Worm (Caenorhabditis elegans): ENCODE data around the gene dyc-1.

The dyc-1 gene

ce11 chrX:14056527-14056926, 7.2 kb downstream of the dyc-1 start:
- TF ChIP-seq hlh-8 (tag; optimal IDR thresholded peaks at IDR 0.05) (no peak), unc-3 (GFP tag; conservative IDR thresholded peaks at IDR 0.05) (no peak), unc-3 (tag; optimal IDR thresholded peaks at IDR 0.05) (no peak), elt-2 (tag; optimal IDR thresholded peaks at IDR 0.05) (no peak), hlh-30 (tag; optimal IDR thresholded peaks at IDR 0.05; ENCODE audit: insufficient read depth) (no peak), nhr-11 (tag; optimal IDR thresholded peaks at IDR 0.05) (no peak), gmeb-2 (tag; optimal IDR thresholded peaks at IDR 0.05) (no peak), unc-55 (GFP tag; optimal IDR thresholded peaks at IDR 0.05) (peak; percentile 85), fkh-6 (tag; optimal IDR thresholded peaks at IDR 0.05) (no peak), mec-3 (tag; optimal IDR thresholded peaks at IDR 0.05; ENCODE audit: borderline replicate concordance) (no peak), Y22D7AL.16 (tag; optimal IDR thresholded peaks at IDR 0.05) (no peak), fkh-10 (GFP tag; optimal IDR thresholded peaks at IDR 0.05) (no peak), K02D7.2 (tag; optimal IDR thresholded peaks at IDR 0.05) (no peak), ceh-22 (tag; optimal IDR thresholded peaks at IDR 0.05) (no peak), pros-1 (tag; optimal IDR thresholded peaks at IDR 0.05) (no peak), ceh-18 (tag; optimal IDR thresholded peaks at IDR 0.05) (peak; percentile 12)

- no peak for TF ChIP-seq fax-1 (tag; optimal IDR thresholded peaks at IDR 0.05)
- no peak for TF ChIP-seq tbx-2 (tag; optimal IDR thresholded peaks at IDR 0.05)
- TF ChIP-seq hlh-15 (tag; optimal IDR thresholded peaks at IDR 0.05) = no peak
- no peak for TF ChIP-seq ets-4 (tag; optimal IDR thresholded peaks at IDR 0.05)
- no peak for TF ChIP-seq che-1 (tag; optimal IDR thresholded peaks at IDR 0.05)
- no peak for TF ChIP-seq ceh-22 (tag; optimal IDR thresholded peaks at IDR 0.05)
- no peak for TF ChIP-seq Y22D7AL.16 (tag; optimal IDR thresholded peaks at IDR 0.05)
- no peak for TF ChIP-seq sox-4 (tag; optimal IDR thresholded peaks at IDR 0.05)
- TF ChIP-seq madf-2 (tag; optimal IDR thresholded peaks at IDR 0.05) = no peak
- TF ChIP-seq npax-4 (tag; optimal IDR thresholded peaks at IDR 0.05) = no peak
- TF ChIP-seq syd-9 (tag; optimal IDR thresholded peaks at IDR 0.05) = no peak
- no peak for TF ChIP-seq tbx-7 (tag; optimal IDR thresholded peaks at IDR 0.05)
Observed at ce11 chrX:14062771-14063170, 13.4 kb downstream of the dyc-1 start.

- TF ChIP-seq Y22D7AL.16 (tag; optimal IDR thresholded peaks at IDR 0.05) = peak; percentile 88
- peak; percentile 86 for TF ChIP-seq K09A11.1 (tag; optimal IDR thresholded peaks at IDR 0.05; ENCODE audit: insufficient read depth)
- TF ChIP-seq ets-4 (tag; optimal IDR thresholded peaks at IDR 0.05) = peak; percentile 46
- TF ChIP-seq fax-1 (tag; optimal IDR thresholded peaks at IDR 0.05) = peak; percentile 90
- TF ChIP-seq lin-11 (tag; optimal IDR thresholded peaks at IDR 0.05) = peak; percentile 91
- TF ChIP-seq ceh-9 (tag; optimal IDR thresholded peaks at IDR 0.05) = peak; percentile 94
- TF ChIP-seq pros-1 (tag; optimal IDR thresholded peaks at IDR 0.05) = peak; percentile 50
- TF ChIP-seq ceh-45 (GFP tag; IDR thresholded peaks at IDR 0.05) = peak; percentile 89
- TF ChIP-seq lim-6 (tag; optimal IDR thresholded peaks at IDR 0.05) = peak; percentile 88
- peak; percentile 98 for TF ChIP-seq elt-2 (tag; optimal IDR thresholded peaks at IDR 0.05)
- TF ChIP-seq ref-2 (tag; optimal IDR thresholded peaks at IDR 0.05) = peak; percentile 93
- TF ChIP-seq C38D4.7 (GFP tag; optimal IDR thresholded peaks at IDR 0.05) = peak; percentile 90
- TF ChIP-seq pqm-1 (tag; optimal IDR thresholded peaks at IDR 0.05) = peak; percentile 90
- TF ChIP-seq ceh-48 (tag; optimal IDR thresholded peaks at IDR 0.05) = peak; percentile 85
- TF ChIP-seq hlh-6 (tag; optimal IDR thresholded peaks at IDR 0.05) = peak; percentile 96
- TF ChIP-seq ceh-2 (tag; optimal IDR thresholded peaks at IDR 0.05) = peak; percentile 82
- TF ChIP-seq sdc-2 (tag; optimal IDR thresholded peaks at IDR 0.05) = peak; percentile 91
- TF ChIP-seq C08G9.2 (tag; optimal IDR thresholded peaks at IDR 0.05) = peak; percentile 84
- TF ChIP-seq sox-2 (GFP tag; IDR thresholded peaks at IDR 0.05) = peak; percentile 94
- peak; percentile 90 for TF ChIP-seq sox-4 (tag; optimal IDR thresholded peaks at IDR 0.05)
- TF ChIP-seq ztf-16 (tag; optimal IDR thresholded peaks at IDR 0.05) = peak; percentile 89
- TF ChIP-seq ceh-24 (tag; optimal IDR thresholded peaks at IDR 0.05) = peak; percentile 77
- peak; percentile 95 for TF ChIP-seq madf-2 (tag; optimal IDR thresholded peaks at IDR 0.05)
- peak; percentile 90 for TF ChIP-seq unc-86 (tag; optimal IDR thresholded peaks at IDR 0.05)
- TF ChIP-seq nhr-11 (tag; optimal IDR thresholded peaks at IDR 0.05) = no peak
- TF ChIP-seq gmeb-2 (tag; optimal IDR thresholded peaks at IDR 0.05) = peak; percentile 89
- peak; percentile 91 for TF ChIP-seq syd-9 (tag; optimal IDR thresholded peaks at IDR 0.05)
- peak; percentile 73 for TF ChIP-seq unc-42 (tag; optimal IDR thresholded peaks at IDR 0.05)
- TF ChIP-seq ttx-3 (tag; optimal IDR thresholded peaks at IDR 0.05) = peak; percentile 91
- peak; percentile 77 for TF ChIP-seq fkh-10 (GFP tag; optimal IDR thresholded peaks at IDR 0.05)
- TF ChIP-seq eyg-1 (tag; optimal IDR thresholded peaks at IDR 0.05) = peak; percentile 92
- TF ChIP-seq dmd-4 (tag; optimal IDR thresholded peaks at IDR 0.05; ENCODE audit: borderline replicate concordance) = peak; percentile 90
- TF ChIP-seq hlh-30 (tag; optimal IDR thresholded peaks at IDR 0.05; ENCODE audit: insufficient read depth) = peak; percentile 81
- TF ChIP-seq ceh-30 (tag; optimal IDR thresholded peaks at IDR 0.05) = peak; percentile 57
- peak; percentile 61 for TF ChIP-seq ama-1 (optimal IDR thresholded peaks at IDR 0.05)
Observed at ce11 chrX:14063830-14064229, 14.5 kb downstream of the dyc-1 start.
